Fruit fly (Drosophila melanogaster) whole organism, pupa: Measurements from ENCODE around the gene Fur1.
A peak's percentile ranks its signal among the peaks of the same experiment; 100 is the strongest.

ENCODE experiments used
- CG10348 ChIP-seq: fragments of 200-800 bp; sonication (Bioruptor generic); IDR thresholded peaks from 2 replicates; pipeline ENCODE4 v1.3.6; 2022; ENCODE audit warnings: missing biosample characterization, missing genetic modification characterization
- CG12605 ChIP-seq: fragments of 200-800 bp; sonication (Bioruptor generic); IDR thresholded peaks from 2 replicates; pipeline ENCODE4 v1.3.6; 2022; ENCODE audit warnings: missing biosample characterization, missing genetic modification characterization
- CG13204 ChIP-seq: fragments of 200-800 bp; sonication (Bioruptor generic); optimal IDR thresholded peaks from 2 replicates; lab custom pipeline; 2018; ENCODE audit warnings: missing biosample characterization, mild to moderate bottlenecking, missing genetic modification characterization, moderate library complexity
- CG14655 ChIP-seq: fragments of 200-800 bp; sonication (Bioruptor generic); optimal IDR thresholded peaks from 3 replicates; lab custom pipeline; 2017; ENCODE audit warnings: mild to moderate bottlenecking, missing biosample characterization, missing genetic modification reagents, missing genetic modification characterization
- CG15710 ChIP-seq: fragments of 200-800 bp; sonication (Bioruptor generic); optimal IDR thresholded peaks from 2 replicates; lab custom pipeline; 2018; ENCODE audit warnings: missing biosample characterization, mild to moderate bottlenecking, missing genetic modification characterization, moderate library complexity
- CG17806 ChIP-seq: fragments of 200-800 bp; sonication (Bioruptor generic); optimal IDR thresholded peaks from 2 replicates; lab custom pipeline; 2018; ENCODE audit warnings: missing biosample characterization, mild to moderate bottlenecking, missing genetic modification characterization, moderate library complexity
- CG32121 ChIP-seq: fragments of 200-800 bp; sonication (Bioruptor generic); IDR thresholded peaks from 2 replicates; pipeline ENCODE4 v1.3.6; 2022; ENCODE audit warnings: missing biosample characterization, missing genetic modification characterization
- CG34367 ChIP-seq: fragments of 200-800 bp; sonication (Bioruptor generic); optimal IDR thresholded peaks from 2 replicates; lab custom pipeline; 2018; ENCODE audit warnings: missing biosample characterization, mild to moderate bottlenecking, missing genetic modification characterization
- CG4496 ChIP-seq: fragments of 200-800 bp; sonication (Bioruptor generic); IDR thresholded peaks from 3 replicates; pipeline ENCODE4 v1.3.6; 2022; ENCODE audit warnings: missing biosample characterization, missing genetic modification characterization
- CG8159 ChIP-seq: fragments of 200-800 bp; sonication (Bioruptor generic); optimal IDR thresholded peaks from 3 replicates; lab custom pipeline; 2018; ENCODE audit warnings: missing biosample characterization, mild to moderate bottlenecking, missing genetic modification characterization, moderate library complexity
- CG8301 ChIP-seq: fragments of 200-800 bp; sonication (Bioruptor generic); optimal IDR thresholded peaks from 2 replicates; lab custom pipeline; 2018; ENCODE audit warnings: missing biosample characterization, mild to moderate bottlenecking, missing genetic modification characterization
- CG9948 ChIP-seq: fragments of 200-800 bp; sonication (Bioruptor generic); optimal IDR thresholded peaks from 2 replicates; lab custom pipeline; 2018; ENCODE audit warnings: missing biosample characterization, mild to moderate bottlenecking, missing genetic modification characterization, moderate library complexity
- D1 ChIP-seq: fragments of 200-800 bp; sonication (Bioruptor generic); optimal IDR thresholded peaks from 2 replicates; lab custom pipeline; 2018; ENCODE audit warnings: missing biosample characterization, mild to moderate bottlenecking, missing genetic modification characterization, moderate library complexity
- EcR ChIP-seq: fragments of 200-800 bp; sonication (Bioruptor generic); optimal IDR thresholded peaks from 3 replicates; lab custom pipeline; 2019; ENCODE audit warnings: missing biosample characterization, missing genetic modification characterization, mild to moderate bottlenecking, moderate library complexity, missing genetic modification reagents
- Ets98B ChIP-seq: fragments of 200-800 bp; sonication (Bioruptor generic); IDR thresholded peaks from 2 replicates; pipeline ENCODE4 v1.3.6; 2022; ENCODE audit warnings: missing biosample characterization, missing genetic modification characterization
- Pif1A ChIP-seq: fragments of 200-800 bp; sonication (Bioruptor generic); optimal IDR thresholded peaks from 3 replicates; lab custom pipeline; 2016; ENCODE audit warnings: missing biosample characterization, missing genetic modification characterization
- Pif1B ChIP-seq: fragments of 200-800 bp; sonication (Bioruptor generic); optimal IDR thresholded peaks from 3 replicates; lab custom pipeline; 2016; ENCODE audit warnings: missing biosample characterization, missing genetic modification characterization
- Snoo ChIP-seq: fragments of 200-800 bp; sonication (Bioruptor generic); optimal IDR thresholded peaks from 3 replicates; lab custom pipeline; 2017; ENCODE audit warnings: missing biosample characterization, mild to moderate bottlenecking, missing genetic modification characterization, inconsistent platforms
- fd96Ca ChIP-seq: fragments of 200-800 bp; sonication (Bioruptor generic); IDR thresholded peaks from 3 replicates; pipeline ENCODE4 v1.3.6; 2022; ENCODE audit warnings: missing biosample characterization, missing genetic modification characterization
- gl ChIP-seq: fragments of 200-800 bp; sonication (Bioruptor generic); optimal IDR thresholded peaks from 2 replicates; lab custom pipeline; 2018; ENCODE audit warnings: missing biosample characterization, mild to moderate bottlenecking, missing genetic modification characterization
- rn ChIP-seq: fragments of 200-800 bp; sonication (Bioruptor generic); IDR thresholded peaks from 2 replicates; pipeline ENCODE4 v1.3.6; 2022; ENCODE audit warnings: missing biosample characterization, missing genetic modification characterization

Fur1 gene

dm6 chr3R:25495072-25495471 lies 22.2 kb upstream of the Fur1 start, which contains the start of gene CG33494:
Gene CG33494 (minus strand): TSS chr3R:25495161.
- TF ChIP-seq CG13204 (GFP tag; lab: Kevin White, UChicago) (no peak), CG32121 (GFP tag; lab: Robert Waterston, UW) (no peak), CG9948 (tag; lab: Kevin White, UChicago) (no peak), D1 (no peak), CG17806 (no peak), fd96Ca (GFP tag; lab: Robert Waterston, UW) (no peak), Ets98B (GFP tag; lab: Robert Waterston, UW) (no peak), CG15710 (no peak), CG8301 (no peak), CG12605 (GFP tag; lab: Robert Waterston, UW) (no peak), CG14655 (GFP tag; lab: Kevin White, UChicago) (no peak), gl (no peak)

DNA sequence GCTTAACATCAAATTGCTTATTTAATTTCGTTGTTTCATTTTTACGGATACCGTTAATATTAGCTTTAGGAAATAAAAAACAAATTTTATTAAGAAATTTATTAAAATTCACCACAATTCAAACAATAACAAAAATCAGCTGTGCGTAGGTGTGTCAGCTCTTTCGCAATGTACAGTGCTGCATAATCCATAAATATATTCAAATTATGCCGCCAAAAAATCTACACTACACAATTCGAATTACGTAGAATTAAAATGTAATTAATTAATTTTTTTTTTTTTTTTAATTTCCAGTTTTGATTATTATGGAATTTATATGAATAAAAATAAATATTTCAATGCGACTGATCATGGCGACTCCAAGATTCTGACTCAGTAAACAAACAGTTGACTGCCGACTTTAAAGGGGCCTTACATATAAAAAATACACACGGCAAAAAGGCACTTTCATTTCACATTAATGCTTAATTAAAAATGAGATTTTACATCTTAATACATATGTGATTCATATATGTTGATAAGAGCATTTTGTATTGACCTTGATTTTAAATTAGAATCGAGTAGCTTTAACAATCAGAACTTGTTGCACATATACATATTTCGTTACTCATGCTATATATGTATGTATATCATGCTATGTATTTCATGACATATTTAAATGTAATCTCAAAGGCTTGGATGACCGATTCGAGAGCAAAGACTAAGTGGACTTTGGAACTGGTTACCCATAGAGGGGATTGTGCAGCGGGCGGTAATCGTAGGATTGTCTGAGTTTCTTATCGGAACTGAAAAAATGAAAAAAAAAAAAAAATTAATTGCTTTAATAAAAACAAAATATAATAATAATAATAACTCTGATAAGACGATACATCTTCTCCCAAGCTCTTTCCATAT lies 20.7 kb upstream of the Fur1 start:
- TF ChIP-seq CG34367 (peak; percentile 4), CG8301 (peak; percentile 57), CG13204 (GFP tag; lab: Kevin White, UChicago) (peak; percentile 39), CG17806 (peak; percentile 42), CG14655 (GFP tag; lab: Kevin White, UChicago) (peak; percentile 65), Ets98B (GFP tag; lab: Robert Waterston, UW) (no peak), Pif1B (GFP tag; lab: Kevin White, UChicago) (peak; percentile 71), CG9948 (tag; lab: Kevin White, UChicago) (no peak), Snoo (tag; lab: Kevin White, UChicago) (peak; percentile 33), fd96Ca (GFP tag; lab: Robert Waterston, UW) (no peak), CG15710 (no peak), CG12605 (GFP tag; lab: Robert Waterston, UW) (peak; percentile 38; the same call in 1 of the 2 replicates), CG8159 (tag; lab: Kevin White, UChicago) (peak; percentile 41), CG32121 (GFP tag; lab: Robert Waterston, UW) (0 out of 2 replicates have a peak, but pooled peaks have one; percentile 25), Pif1A (GFP tag; lab: Kevin White, UChicago) (peak; percentile 57), rn (GFP tag; lab: Robert Waterston, UW) (no peak), CG10348 (GFP tag; lab: Robert Waterston, UW) (no peak), D1 (peak; percentile 66), EcR (GFP tag; lab: Kevin White, UChicago) (no peak), CG4496 (GFP tag; lab: Robert Waterston, UW) (0 out of 3 replicates have a peak, but pooled peaks have one; percentile 25), gl (peak; percentile 82)
- TF ChIP-seq, all 21 proteins: peak for 14

- TF ChIP-seq EcR (GFP tag; lab: Kevin White, UChicago) (peak; percentile 73), CG9948 (tag; lab: Kevin White, UChicago) (peak; percentile 24), CG8159 (tag; lab: Kevin White, UChicago) (peak; percentile 46), Snoo (tag; lab: Kevin White, UChicago) (peak; percentile 44), D1 (no peak), Pif1B (GFP tag; lab: Kevin White, UChicago) (no peak), gl (no peak), CG34367 (no peak), CG4496 (GFP tag; lab: Robert Waterston, UW) (peak; percentile 6; the same call in 1 of the 3 replicates), Ets98B (GFP tag; lab: Robert Waterston, UW) (peak; percentile 6; the same call in 1 of the 2 replicates), CG15710 (peak; percentile 44), CG8301 (no peak), CG17806 (peak; percentile 13), CG13204 (GFP tag; lab: Kevin White, UChicago) (peak; percentile 11), fd96Ca (GFP tag; lab: Robert Waterston, UW) (no peak; the same call in 1 of the 3 replicates), CG10348 (GFP tag; lab: Robert Waterston, UW) (no peak), Pif1A (GFP tag; lab: Kevin White, UChicago) (no peak), CG12605 (GFP tag; lab: Robert Waterston, UW) (0 out of 2 replicates have a peak, but pooled peaks have one; percentile 32), CG14655 (GFP tag; lab: Kevin White, UChicago) (peak; percentile 19), rn (GFP tag; lab: Robert Waterston, UW) (no peak), CG32121 (GFP tag; lab: Robert Waterston, UW) (no peak)
Measured at dm6 chr3R:25490778-25491664, 18.2 kb upstream of the Fur1 start, which contains the start of the genes Gnpat and CG5112. Gene Gnpat (minus strand): TSS chr3R:25490936. Gene CG5112 (plus strand): TSS chr3R:25491460.

DNA sequence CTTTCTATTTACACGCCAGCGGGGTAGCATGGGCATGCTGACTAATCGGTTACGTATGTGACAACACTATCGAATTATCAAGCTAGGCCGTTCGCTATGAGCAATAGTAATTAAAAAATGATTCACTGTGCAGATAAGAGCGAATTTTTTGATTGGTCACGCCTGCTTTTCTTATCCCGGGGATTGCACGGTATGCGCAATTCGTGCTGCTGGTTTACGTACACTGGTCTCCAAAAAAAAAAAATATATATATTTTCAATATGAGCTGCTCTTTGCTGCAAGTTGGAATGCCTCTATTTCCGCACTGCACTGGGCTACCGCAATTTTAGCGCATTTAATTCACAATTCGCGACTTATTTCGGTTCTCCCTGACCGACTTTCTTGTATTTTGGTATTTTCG lies 17.5 kb upstream of the Fur1 start:
- TF ChIP-seq fd96Ca (GFP tag; lab: Robert Waterston, UW) (peak; percentile 86), CG14655 (GFP tag; lab: Kevin White, UChicago) (peak; percentile 66), CG34367 (peak; percentile 40), rn (GFP tag; lab: Robert Waterston, UW) (0 out of 2 replicates have a peak, but pooled peaks have one; percentile 27), CG10348 (GFP tag; lab: Robert Waterston, UW) (no peak; the same call in 1 of the 2 replicates), Snoo (tag; lab: Kevin White, UChicago) (peak; percentile 28), CG4496 (GFP tag; lab: Robert Waterston, UW) (peak; percentile 91), D1 (peak; percentile 2), gl (no peak), Ets98B (GFP tag; lab: Robert Waterston, UW) (peak; percentile 79), CG8159 (tag; lab: Kevin White, UChicago) (peak; percentile 32), Pif1B (GFP tag; lab: Kevin White, UChicago) (peak; percentile 64), CG15710 (peak; percentile 15), CG17806 (peak; percentile 9), CG13204 (GFP tag; lab: Kevin White, UChicago) (no peak), CG12605 (GFP tag; lab: Robert Waterston, UW) (peak; percentile 59), EcR (GFP tag; lab: Kevin White, UChicago) (no peak), CG9948 (tag; lab: Kevin White, UChicago) (peak; percentile 54), Pif1A (GFP tag; lab: Kevin White, UChicago) (peak; percentile 70), CG32121 (GFP tag; lab: Robert Waterston, UW) (peak; percentile 67), CG8301 (peak; percentile 65)
